Worm (Caenorhabditis elegans) whole organism, young adult: ENCODE results near the gene F59A1.13.

Experiments used
- ama-1 ChIP-seq, 3 experiments: fragments of 150-350 bp in 1 of 3; sonication (generic microtip) in 2 of 3; optimal IDR thresholded peaks; 2 replicates each; lab custom pipeline; 2014 to 2018; ENCODE audit warnings: missing biosample characterization in 2 of 3, missing genetic modification characterization in 2 of 3, missing genetic modification reagents in 2 of 3
- bed-1 ChIP-seq: fragments of 200-800 bp; sonication (Bioruptor generic); IDR thresholded peaks from 2 replicates; pipeline ENCODE4 v1.3.6; 2022; ENCODE audit warnings: missing genetic modification reagents, missing genetic modification characterization, missing compliant biosample characterization
- gei-17 ChIP-seq: fragments of 200-800 bp; sonication (Bioruptor generic); optimal IDR thresholded peaks from 2 replicates; lab custom pipeline; 2018; ENCODE audit warnings: mild to moderate bottlenecking, missing genetic modification characterization, missing compliant biosample characterization

DNA sequence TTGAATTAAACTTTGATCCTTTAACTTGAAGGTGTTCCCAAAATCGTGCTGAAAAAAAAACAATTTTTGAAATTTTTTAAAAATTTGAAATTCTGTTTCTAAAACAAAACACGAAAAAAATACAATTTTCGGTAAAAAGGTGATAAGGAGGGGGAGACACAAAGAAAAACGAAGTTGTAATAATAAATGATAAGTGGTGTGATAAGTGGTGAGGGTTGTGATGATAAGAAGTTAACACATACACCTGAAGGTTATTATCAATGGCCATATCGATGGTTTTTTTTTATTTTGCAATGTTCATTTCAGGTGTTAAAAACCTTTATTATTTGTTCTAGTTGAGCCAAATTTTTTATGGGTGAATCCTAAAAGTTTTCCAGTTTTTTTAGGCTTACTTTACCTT is 23.5 kb upstream of the F59A1.13 start, which contains the start of gene twk-33:
- TF ChIP-seq bed-1 (GFP tag; lab: Robert Waterston, UW) (no peak), gei-17 (GFP tag; lab: Kevin White, UChicago) (no peak), ama-1 (optimal IDR thresholded peaks at IDR 0.05; lab: Kevin White, UChicago) (no peak), ama-1 (GFP tag; optimal IDR thresholded peaks at IDR 0.05; lab: Kevin White, UChicago) (no peak)
